Worm (Caenorhabditis elegans): ENCODE measurements around the gene C15H7.4.

The C15H7.4 gene

ce11 chrIII:9667591-9668265 is 12.0 kb upstream of the C15H7.4 start, which contains the start of gene C07A9.9 (continued):
- TF ChIP-seq ces-1 (GFP tag; optimal IDR thresholded peaks at IDR 0.05) (no peak), F37D6.2 (tag; optimal IDR thresholded peaks at IDR 0.05) (peak; percentile 30), dmd-9 (GFP tag; IDR thresholded peaks at IDR 0.05) (no peak), unc-130 (GFP tag; optimal IDR thresholded peaks at IDR 0.05) (no peak), madf-9 (GFP tag; conservative IDR thresholded peaks at IDR 0.05) (no peak), hlh-30 (tag; optimal IDR thresholded peaks at IDR 0.05; ENCODE audit: insufficient read depth) (peak; percentile 75), mxl-3 (GFP tag; optimal IDR thresholded peaks at IDR 0.05) (peak; percentile 92), T26A8.4 (GFP tag; IDR thresholded peaks at IDR 0.05) (no peak; the same call in 1 of the 2 replicates), lin-39 (tag; optimal IDR thresholded peaks at IDR 0.05) (no peak), ctbp-1 (GFP tag; IDR thresholded peaks at IDR 0.05) (peak; percentile 64), arid-1 (GFP tag; conservative IDR thresholded peaks at IDR 0.05) (peak; percentile 42; the same call in 1 of the 2 replicates), skn-1 (tag; optimal IDR thresholded peaks at IDR 0.05) (no peak), dmd-6 (GFP tag; IDR thresholded peaks at IDR 0.05) (peak; percentile 83), daf-12 (tag; optimal IDR thresholded peaks at IDR 0.05) (no peak), gei-8 (GFP tag; optimal IDR thresholded peaks at IDR 0.05) (no peak), madf-5 (GFP tag; IDR thresholded peaks at IDR 0.05) (no peak), dmd-8 (GFP tag; IDR thresholded peaks at IDR 0.05) (no peak), sdz-12 (GFP tag; optimal IDR thresholded peaks at IDR 0.05) (no peak), daf-19 (GFP tag; conservative IDR thresholded peaks at IDR 0.05) (no peak), php-3 (GFP tag; IDR thresholded peaks at IDR 0.05) (peak; percentile 56; the same call in 1 of the 2 replicates), lin-15B (tag; optimal IDR thresholded peaks at IDR 0.05) (no peak), jun-1 (tag; optimal IDR thresholded peaks at IDR 0.05) (no peak), ceh-82 (tag; optimal IDR thresholded peaks at IDR 0.05) (no peak), F49E8.2 (tag; optimal IDR thresholded peaks at IDR 0.05; ENCODE audit: borderline replicate concordance) (no peak), lin-1 (GFP tag; IDR thresholded peaks at IDR 0.05) (peak; percentile 8; the same call in 1 of the 2 replicates), nhr-77 (tag; optimal IDR thresholded peaks at IDR 0.05) (peak; percentile 2), zfp-3 (GFP tag; conservative IDR thresholded peaks at IDR 0.05) (no peak), zfp-2 (tag; optimal IDR thresholded peaks at IDR 0.05) (no peak), fkh-10 (GFP tag; optimal IDR thresholded peaks at IDR 0.05) (peak; percentile 59), ztf-7 (tag; optimal IDR thresholded peaks at IDR 0.05) (no peak), attf-4 (tag; optimal IDR thresholded peaks at IDR 0.05) (no peak), D1046.2 (GFP tag; IDR thresholded peaks at IDR 0.05) (no peak), unc-39 (tag; optimal IDR thresholded peaks at IDR 0.05) (no peak), dve-1 (tag; optimal IDR thresholded peaks at IDR 0.05; ENCODE audit: insufficient read depth) (peak; percentile 73), set-16 (GFP tag; IDR thresholded peaks at IDR 0.05) (peak; percentile 89), aha-1 (tag) (peak; percentile 99), T20F7.1 (GFP tag; optimal IDR thresholded peaks at IDR 0.05) (peak; percentile 67), ztf-11 (tag; optimal IDR thresholded peaks at IDR 0.05) (no peak), cey-2 (tag; optimal IDR thresholded peaks at IDR 0.05; ENCODE audit: borderline replicate concordance, insufficient read depth) (peak; percentile 55), mxl-2 (GFP tag; conservative IDR thresholded peaks at IDR 0.05) (no peak), unc-62 (GFP tag; optimal IDR thresholded peaks at IDR 0.05 in 1 of 2) (peak in 1 of 2 experiments; percentile 53), unc-62 (tag; optimal IDR thresholded peaks at IDR 0.05) (no peak), Y48G9A.11 (GFP tag; IDR thresholded peaks at IDR 0.05) (no peak), nhr-25 (tag; optimal IDR thresholded peaks at IDR 0.05; ENCODE audit: borderline replicate concordance, insufficient read depth) (peak; percentile 54), mes-2 (tag; optimal IDR thresholded peaks at IDR 0.05; ENCODE audit: poor library complexity, severe bottlenecking) (peak; percentile 55), nhr-76 (tag; optimal IDR thresholded peaks at IDR 0.05) (no peak), rbr-2 (tag; optimal IDR thresholded peaks at IDR 0.05) (peak; percentile 79), duxl-1 (tag; optimal IDR thresholded peaks at IDR 0.05; ENCODE audit: poor library complexity) (no peak), R02D3.7 (tag; optimal IDR thresholded peaks at IDR 0.05) (no peak), Y75B8A.6 (GFP tag; IDR thresholded peaks at IDR 0.05) (no peak)

All from whole organism, L4 larva.